Fruit fly (Drosophila melanogaster) whole organism, embryonic: ENCODE results near the gene baf.

Experiments used
- Abd-B ChIP-seq: fragments of 200-800 bp; sonication (Bioruptor generic); optimal IDR thresholded peaks from 2 replicates; lab custom pipeline; 2018; ENCODE audit warnings: missing biosample characterization, mild to moderate bottlenecking, missing genetic modification characterization, moderate library complexity
- Adf1 ChIP-seq: fragments of 200-800 bp; sonication (Bioruptor generic); IDR thresholded peaks from 2 replicates; pipeline ENCODE4 v1.3.6; 2022; ENCODE audit warnings: missing biosample characterization, missing genetic modification characterization
- Asciz ChIP-seq: fragments of 200-800 bp; sonication (Bioruptor generic); optimal IDR thresholded peaks from 2 replicates; lab custom pipeline; 2017; ENCODE audit warnings: missing biosample characterization, mild to moderate bottlenecking, missing genetic modification characterization, missing genetic modification reagents
- BtbVII ChIP-seq: fragments of 200-800 bp; sonication (Bioruptor generic); optimal IDR thresholded peaks from 3 replicates; lab custom pipeline; 2017; ENCODE audit warnings: missing biosample characterization, mild to moderate bottlenecking, missing genetic modification characterization
- CG1024 ChIP-seq: fragments of 200-800 bp; sonication (Bioruptor generic); IDR thresholded peaks from 2 replicates; pipeline ENCODE4 v1.3.6; 2022; ENCODE audit warnings: missing biosample characterization, missing genetic modification characterization
- CG11247 ChIP-seq: fragments of 200-800 bp; sonication (Bioruptor generic); IDR thresholded peaks from 2 replicates; pipeline ENCODE4 v1.3.6; 2022; ENCODE audit warnings: missing biosample characterization, missing genetic modification characterization
- CG13424 ChIP-seq: fragments of 200-800 bp; sonication (Bioruptor generic); optimal IDR thresholded peaks from 2 replicates; lab custom pipeline; 2019; ENCODE audit warnings: missing biosample characterization, mild to moderate bottlenecking, missing genetic modification characterization, moderate library complexity
- CG14441 ChIP-seq: fragments of 200-800 bp; sonication (Bioruptor generic); IDR thresholded peaks from 2 replicates; pipeline ENCODE4 v1.3.6; 2022; ENCODE audit warnings: missing biosample characterization, missing genetic modification characterization
- CG1603 ChIP-seq: fragments of 200-800 bp; sonication (Bioruptor generic); optimal IDR thresholded peaks from 2 replicates; lab custom pipeline; 2019; ENCODE audit warnings: missing biosample characterization, mild to moderate bottlenecking, missing genetic modification characterization, moderate library complexity
- CG17328 ChIP-seq: fragments of 200-800 bp; sonication (Bioruptor generic); IDR thresholded peaks from 2 replicates; pipeline ENCODE4 v1.3.6; 2022; ENCODE audit warnings: missing biosample characterization, missing genetic modification characterization
- CG17912 ChIP-seq: fragments of 200-800 bp; sonication (Bioruptor generic); optimal IDR thresholded peaks from 2 replicates; lab custom pipeline; 2018; ENCODE audit warnings: missing biosample characterization, mild to moderate bottlenecking, missing genetic modification characterization
- CG18599 ChIP-seq: fragments of 200-800 bp; sonication (Bioruptor generic); optimal IDR thresholded peaks from 3 replicates; lab custom pipeline; 2017; ENCODE audit warnings: missing biosample characterization, missing genetic modification characterization, mild to moderate bottlenecking, moderate library complexity, missing genetic modification reagents
- CG2116 ChIP-seq: fragments of 200-800 bp; sonication (Bioruptor generic); optimal IDR thresholded peaks from 3 replicates; lab custom pipeline; 2018; ENCODE audit warnings: missing biosample characterization, mild to moderate bottlenecking, missing genetic modification characterization
- CG3163 ChIP-seq: fragments of 200-800 bp; sonication (Bioruptor generic); optimal IDR thresholded peaks from 3 replicates; lab custom pipeline; 2016; ENCODE audit warnings: missing biosample characterization, missing genetic modification characterization
- CG34376 ChIP-seq: fragments of 200-800 bp; sonication (Bioruptor generic); optimal IDR thresholded peaks from 2 replicates; lab custom pipeline; 2018; ENCODE audit warnings: missing biosample characterization, mild to moderate bottlenecking, missing genetic modification characterization
- CG5245 ChIP-seq: fragments of 200-800 bp; sonication (Bioruptor generic); optimal IDR thresholded peaks from 3 replicates; lab custom pipeline; 2016; ENCODE audit warnings: missing biosample characterization, missing genetic modification characterization
- CG6254 ChIP-seq: fragments of 200-800 bp; sonication (Bioruptor generic); optimal IDR thresholded peaks from 3 replicates; lab custom pipeline; 2017; ENCODE audit warnings: mild to moderate bottlenecking, missing biosample characterization, missing genetic modification reagents, missing genetic modification characterization
- CG8089 ChIP-seq: fragments of 200-800 bp; sonication (Bioruptor generic); optimal IDR thresholded peaks from 3 replicates; lab custom pipeline; 2016; ENCODE audit warnings: missing biosample characterization, missing genetic modification characterization
- CG8290 ChIP-seq, 3 experiments: fragments of 200-800 bp; sonication (Bioruptor generic); optimal IDR thresholded peaks; 2 replicates each; lab custom pipeline; 2016 to 2019; ENCODE audit warnings: missing biosample characterization in 3 of 3, missing genetic modification characterization in 3 of 3, mild to moderate bottlenecking in 2 of 3, moderate library complexity in 1 of 3
- CG8478 ChIP-seq: fragments of >200 bp; optimal IDR thresholded peaks from 2 replicates; lab custom pipeline; 2018
- CG8765 ChIP-seq: fragments of 200-800 bp; sonication (Bioruptor generic); IDR thresholded peaks from 2 replicates; pipeline ENCODE4 v1.3.6; 2022; ENCODE audit warnings: missing biosample characterization, missing genetic modification characterization
- CoRest ChIP-seq: fragments of 200-800 bp; sonication (Bioruptor generic); optimal IDR thresholded peaks from 3 replicates; lab custom pipeline; 2018; ENCODE audit warnings: missing biosample characterization, mild to moderate bottlenecking, missing genetic modification characterization, moderate library complexity
- Dip2 ChIP-seq: fragments of 200-800 bp; sonication (Bioruptor generic); IDR thresholded peaks from 2 replicates; pipeline ENCODE4 v1.3.6; 2022; ENCODE audit warnings: missing biosample characterization, missing genetic modification characterization
- Doc2 ChIP-seq: fragments of 200-800 bp; sonication (Bioruptor generic); IDR thresholded peaks from 2 replicates; pipeline ENCODE4 v1.3.6; 2022; ENCODE audit warnings: missing biosample characterization, missing genetic modification characterization
- Dref ChIP-seq: fragments of 200-800 bp; sonication (Bioruptor generic); IDR thresholded peaks from 2 replicates; pipeline ENCODE4 v1.3.6; 2022; ENCODE audit warnings: missing biosample characterization, missing genetic modification characterization
- Hmr ChIP-seq: fragments of 200-800 bp; sonication (Bioruptor generic); optimal IDR thresholded peaks from 3 replicates; lab custom pipeline; 2017; ENCODE audit warnings: mild to moderate bottlenecking, missing biosample characterization, missing genetic modification reagents, missing genetic modification characterization
- Kr ChIP-seq: fragments of 200-800 bp; sonication (Bioruptor generic); optimal IDR thresholded peaks from 2 replicates; lab custom pipeline; 2017; ENCODE audit warnings: missing biosample characterization, mild to moderate bottlenecking, missing genetic modification characterization
- Max ChIP-seq: fragments of 200-800 bp; sonication (Bioruptor generic); optimal IDR thresholded peaks from 2 replicates; lab custom pipeline; 2016; ENCODE audit warnings: missing biosample characterization, mild to moderate bottlenecking, missing genetic modification characterization
- Nf-YC ChIP-seq: fragments of 200-800 bp; optimal IDR thresholded peaks from 3 replicates; lab custom pipeline; 2019; ENCODE audit warnings: missing biosample characterization, mild to moderate bottlenecking, missing genetic modification characterization, moderate library complexity
- Pdp1 ChIP-seq, 2 experiments: fragments of 200-800 bp; sonication (Bioruptor generic); optimal IDR thresholded peaks; 3 replicates each; lab custom pipeline; 2016; ENCODE audit warnings: missing biosample characterization in 2 of 2, missing genetic modification characterization in 2 of 2, mild to moderate bottlenecking in 1 of 2, moderate library complexity in 1 of 2
- Rfx ChIP-seq: fragments of 200-800 bp; sonication (Bioruptor generic); IDR thresholded peaks from 2 replicates; pipeline ENCODE4 v1.3.6; 2022; ENCODE audit warnings: missing biosample characterization, missing genetic modification characterization
- Trl ChIP-seq, 3 experiments: fragments of >200 bp in 2 of 3; fragments of 200-800 bp in 1 of 3; sonication (Bioruptor generic) in 1 of 3; optimal IDR thresholded peaks; 2 replicates in 1 of 3; 3 replicates in 2 of 3; lab custom pipeline; 2016 to 2017; ENCODE audit warnings: missing biosample characterization in 1 of 3, missing genetic modification characterization in 1 of 3
- al ChIP-seq: fragments of 200-800 bp; sonication (Bioruptor generic); IDR thresholded peaks from 2 replicates; pipeline ENCODE4 v1.3.6; 2022; ENCODE audit warnings: missing biosample characterization, missing genetic modification characterization
- br ChIP-seq: fragments of >200 bp; optimal IDR thresholded peaks from 2 replicates; lab custom pipeline; 2017
- dan ChIP-seq: fragments of 200-800 bp; sonication (Bioruptor generic); IDR thresholded peaks from 2 replicates; pipeline ENCODE4 v1.3.6; 2022; ENCODE audit warnings: missing biosample characterization, missing genetic modification characterization
- dati ChIP-seq: fragments of 200-800 bp; sonication (Bioruptor generic); IDR thresholded peaks from 2 replicates; pipeline ENCODE4 v1.3.6; 2022; ENCODE audit warnings: missing biosample characterization, missing genetic modification characterization
- ems ChIP-seq: fragments of 200-800 bp; sonication (Bioruptor generic); optimal IDR thresholded peaks from 3 replicates; lab custom pipeline; 2016; ENCODE audit warnings: missing biosample characterization, missing genetic modification characterization
- fru ChIP-seq: fragments of >200 bp; optimal IDR thresholded peaks from 2 replicates; lab custom pipeline; 2017
- gro ChIP-seq: fragments of 200-800 bp; sonication (Bioruptor generic); optimal IDR thresholded peaks from 2 replicates; lab custom pipeline; 2016; ENCODE audit warnings: missing biosample characterization, missing genetic modification characterization
- knrl ChIP-seq: fragments of 200-800 bp; sonication (Bioruptor generic); IDR thresholded peaks from 3 replicates; pipeline ENCODE4 v1.3.6; 2022; ENCODE audit warnings: missing biosample characterization, missing genetic modification characterization; ENCODE audit not compliant: partially characterized antibody
- nerfin-1 ChIP-seq: fragments of 200-800 bp; sonication (Bioruptor generic); optimal IDR thresholded peaks from 3 replicates; lab custom pipeline; 2019; ENCODE audit warnings: missing biosample characterization, mild to moderate bottlenecking, missing genetic modification characterization, moderate library complexity
- org-1 ChIP-seq: fragments of 200-800 bp; sonication (Bioruptor generic); optimal IDR thresholded peaks from 2 replicates; lab custom pipeline; 2017; ENCODE audit warnings: missing biosample characterization, missing genetic modification characterization
- pan ChIP-seq, 4 experiments: fragments of >200 bp in 3 of 4; fragments of 200-800 bp in 1 of 4; sonication (Bioruptor generic) in 1 of 4; optimal IDR thresholded peaks in 3 of 4; IDR thresholded peaks in 1 of 4; 2 replicates each; pipeline versions ENCODE4 v1.3.6 to Lab custom; 2017 to 2022; ENCODE audit warnings: missing biosample characterization in 2 of 4, missing genetic modification characterization in 2 of 4, mixed read lengths in 1 of 4
- seq ChIP-seq: fragments of 200-800 bp; sonication (Bioruptor generic); IDR thresholded peaks from 2 replicates; pipeline ENCODE4 v1.3.6; 2022; ENCODE audit warnings: missing biosample characterization, missing genetic modification characterization
- sna ChIP-seq: fragments of 200-800 bp; sonication (Bioruptor generic); IDR thresholded peaks from 2 replicates; pipeline ENCODE4 v1.3.6; 2022; ENCODE audit warnings: missing biosample characterization, missing genetic modification characterization; ENCODE audit not compliant: partially characterized antibody
- sug ChIP-seq: fragments of 200-800 bp; optimal IDR thresholded peaks from 2 replicates; lab custom pipeline; 2019; ENCODE audit warnings: missing biosample characterization, mild to moderate bottlenecking, missing genetic modification characterization, moderate library complexity
- tna ChIP-seq: fragments of 200-800 bp; sonication (Bioruptor generic); IDR thresholded peaks from 2 replicates; pipeline ENCODE4 v1.3.6; 2022; ENCODE audit warnings: missing biosample characterization, missing genetic modification characterization; ENCODE audit not compliant: partially characterized antibody
- unc-4 ChIP-seq: fragments of 200-800 bp; sonication (Bioruptor generic); IDR thresholded peaks from 2 replicates; pipeline ENCODE4 v1.3.6; 2022; ENCODE audit warnings: missing biosample characterization, missing genetic modification characterization; ENCODE audit not compliant: partially characterized antibody
- vvl ChIP-seq: fragments of 200-800 bp; sonication (Bioruptor generic); IDR thresholded peaks from 2 replicates; pipeline ENCODE4 v1.3.6; 2022; ENCODE audit warnings: missing biosample characterization, missing genetic modification characterization
- yki ChIP-seq: fragments of >200 bp; optimal IDR thresholded peaks from 3 replicates; lab custom pipeline; 2018
- zfh1 ChIP-seq: fragments of 200-800 bp; sonication (Bioruptor generic); IDR thresholded peaks from 3 replicates; pipeline ENCODE4 v1.3.6; 2022; ENCODE audit warnings: missing biosample characterization, missing genetic modification characterization

baf gene

DNA sequence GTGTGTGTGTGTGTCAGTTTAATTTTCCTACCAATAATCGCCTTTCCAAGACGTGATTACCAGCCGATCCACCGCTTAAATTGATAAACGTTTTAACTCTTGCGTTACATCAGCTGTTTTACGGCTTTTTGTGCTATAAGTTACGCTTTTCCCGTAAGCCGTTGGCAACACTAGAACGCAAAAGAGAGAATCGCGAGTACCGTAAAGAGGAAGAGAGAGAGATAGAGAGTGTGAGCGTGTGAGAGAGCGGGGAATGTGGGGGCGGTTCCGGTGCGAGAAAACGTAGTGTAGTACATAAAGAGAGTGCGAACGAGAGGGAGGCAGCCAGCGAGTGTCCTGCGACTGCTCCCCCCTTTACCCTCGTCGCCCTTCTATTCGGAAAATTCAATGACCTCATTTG lies 2.3 kb downstream of the baf start (continued):
- TF ChIP-seq Hmr (GFP tag; lab: Kevin White, UChicago) (peak; percentile 25), CG8089 (GFP tag; lab: Kevin White, UChicago) (no peak), CG18599 (GFP tag; lab: Kevin White, UChicago) (peak; percentile 33), zfh1 (GFP tag; lab: Robert Waterston, UW) (no peak), Dref (no peak), CG1024 (GFP tag; lab: Robert Waterston, UW) (no peak), Nf-YC (tag; lab: Kevin White, UChicago) (no peak), dati (GFP tag; lab: Robert Waterston, UW) (no peak), Asciz (GFP tag; lab: Kevin White, UChicago) (no peak), CG14441 (GFP tag; lab: Robert Waterston, UW) (no peak), CG1603 (peak; percentile 0), org-1 (GFP tag; lab: Kevin White, UChicago) (no peak), Kr (no peak), CG17328 (no peak), pan (optimal IDR thresholded peaks at IDR 0.05; lab: Kevin White, UChicago) (no peak), pan (GFP tag; optimal IDR thresholded peaks at IDR 0.05 in 1 of 2, IDR thresholded peaks at IDR 0.05 in 1 of 2) (no peak), seq (peak; percentile 54; the same call in 1 of the 2 replicates), Adf1 (GFP tag; lab: Robert Waterston, UW) (no peak), CG13424 (tag; lab: Kevin White, UChicago) (no peak), CG2116 (no peak), CG6254 (GFP tag; lab: Kevin White, UChicago) (peak; percentile 9), CG11247 (GFP tag; lab: Robert Waterston, UW) (no peak), yki (lab: Kevin White, UChicago) (peak; percentile 78), sug (no peak), fru (no peak), sna (GFP tag; lab: Robert Waterston, UW) (no peak), knrl (no peak), BtbVII (GFP tag; lab: Kevin White, UChicago) (peak; percentile 45), Max (GFP tag; lab: Kevin White, UChicago) (no peak), vvl (GFP tag; lab: Robert Waterston, UW) (no peak), ems (GFP tag; lab: Kevin White, UChicago) (no peak), Trl (optimal IDR thresholded peaks at IDR 0.05; lab: Kevin White, UChicago) (peak; percentile 95 to 97), Trl (GFP tag; optimal IDR thresholded peaks at IDR 0.05; lab: Kevin White, UChicago) (peak; percentile 67), CG34376 (GFP tag; lab: Kevin White, UChicago) (peak; percentile 23), CG8765 (GFP tag; lab: Robert Waterston, UW) (0 out of 2 replicates have a peak, but pooled peaks have one; percentile 6), al (no peak), CG3163 (GFP tag; lab: Kevin White, UChicago) (peak; percentile 79), Doc2 (no peak), CG17912 (GFP tag; lab: Kevin White, UChicago) (no peak), unc-4 (GFP tag; lab: Robert Waterston, UW) (0 out of 2 replicates have a peak, but pooled peaks have one; percentile 36), Rfx (GFP tag; lab: Robert Waterston, UW) (no peak), gro (GFP tag; lab: Kevin White, UChicago) (peak; percentile 5), CoRest (tag; lab: Kevin White, UChicago) (no peak), Abd-B (GFP tag; lab: Kevin White, UChicago) (no peak), nerfin-1 (tag; lab: Kevin White, UChicago) (peak; percentile 11), Pdp1 (GFP tag; optimal IDR thresholded peaks at IDR 0.05; lab: Kevin White, UChicago) (peak in 1 of 2 experiments; percentile 29), CG5245 (GFP tag; lab: Kevin White, UChicago) (no peak), CG8478 (lab: Kevin White, UChicago) (peak; percentile 57), CG8290 (GFP tag; optimal IDR thresholded peaks at IDR 0.05; lab: Kevin White, UChicago) (no peak), CG8290 (tag; optimal IDR thresholded peaks at IDR 0.05; lab: Kevin White, UChicago) (peak in 1 of 2 experiments; percentile 47), br (lab: Kevin White, UChicago) (no peak), Dip2 (GFP tag; lab: Robert Waterston, UW) (no peak), tna (GFP tag; lab: Robert Waterston, UW) (no peak), dan (GFP tag; lab: Robert Waterston, UW) (no peak)
